Worm (Caenorhabditis elegans): ENCODE measurements around the gene T24H10.5.

T24H10.5 gene

DNA sequence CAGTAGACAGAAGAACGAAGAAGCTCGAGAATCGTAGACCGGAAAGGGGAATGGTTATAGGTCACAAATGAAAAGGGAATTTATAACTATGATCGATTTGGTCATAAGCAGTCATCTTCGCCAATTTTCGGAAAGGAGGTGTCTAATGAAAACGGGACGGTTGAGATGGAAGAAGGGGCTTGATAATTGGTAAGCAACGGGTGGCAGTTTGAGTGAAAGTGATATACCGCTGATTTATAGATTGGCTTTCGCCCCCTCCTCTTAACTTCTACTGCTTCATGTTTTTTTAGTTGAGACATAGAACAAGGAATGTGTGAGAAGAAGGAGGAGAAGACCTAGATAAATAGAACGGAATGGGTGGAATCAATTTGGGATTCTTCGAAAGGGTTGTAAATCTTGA is 28.1 kb upstream of the T24H10.5 start:
- TF ChIP-seq drap-1 (GFP tag; optimal IDR thresholded peaks at IDR 0.05): no peak
- TF ChIP-seq mls-2 (tag; optimal IDR thresholded peaks at IDR 0.05): no peak
- TF ChIP-seq lin-13 (tag; optimal IDR thresholded peaks at IDR 0.05): no peak
- no peak for TF ChIP-seq tbx-8 (GFP tag; optimal IDR thresholded peaks at IDR 0.05)
- no peak for TF ChIP-seq bed-3 (GFP tag; optimal IDR thresholded peaks at IDR 0.05)
- no peak for TF ChIP-seq lin-32 (GFP tag; optimal IDR thresholded peaks at IDR 0.05)
- no peak for TF ChIP-seq snpc-4 (tag; optimal IDR thresholded peaks at IDR 0.05)

DNA sequence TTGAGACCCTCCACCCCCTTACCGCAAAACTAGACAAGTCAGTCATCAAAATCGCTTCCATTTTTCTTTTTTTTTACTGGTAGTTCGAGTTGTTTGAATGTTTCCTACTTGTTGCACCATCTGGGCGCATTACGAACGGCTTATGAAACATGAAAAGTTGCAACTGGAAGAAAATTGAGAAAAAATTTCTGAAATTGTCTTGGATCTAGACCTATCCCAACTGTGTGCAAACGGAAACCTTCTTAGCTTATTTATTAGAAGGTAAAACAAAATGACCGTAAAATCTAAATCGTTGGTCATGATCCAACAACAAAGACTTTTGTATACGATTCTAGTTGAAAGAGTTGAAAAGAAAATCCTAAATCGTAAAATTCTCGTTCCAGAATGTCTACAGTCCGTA is 26.4 kb upstream of the T24H10.5 start:
- TF ChIP-seq unc-120 (tag; optimal IDR thresholded peaks at IDR 0.05; ENCODE audit: poor library complexity, severe bottlenecking): no peak
- TF ChIP-seq unc-62 (GFP tag; optimal IDR thresholded peaks at IDR 0.05): no peak
- TF ChIP-seq tbx-8 (GFP tag; optimal IDR thresholded peaks at IDR 0.05): no peak
- TF ChIP-seq drap-1 (GFP tag; optimal IDR thresholded peaks at IDR 0.05): no peak
- no peak for TF ChIP-seq sptf-1 (tag; optimal IDR thresholded peaks at IDR 0.05)
- TF ChIP-seq blmp-1 (tag; optimal IDR thresholded peaks at IDR 0.05): no peak
- TF ChIP-seq elt-3 (tag; optimal IDR thresholded peaks at IDR 0.05): no peak
- no peak for TF ChIP-seq cnd-1 (tag; optimal IDR thresholded peaks at IDR 0.05)
- no peak for TF ChIP-seq ceh-83 (GFP tag; optimal IDR thresholded peaks at IDR 0.05)
- no peak for TF ChIP-seq pha-4 (tag; optimal IDR thresholded peaks at IDR 0.05)
- no peak for TF ChIP-seq elt-1 (tag; optimal IDR thresholded peaks at IDR 0.05; ENCODE audit: borderline replicate concordance, insufficient read depth)
- TF ChIP-seq nhr-237 (tag; optimal IDR thresholded peaks at IDR 0.05): no peak
- TF ChIP-seq nhr-76 (tag; optimal IDR thresholded peaks at IDR 0.05): no peak

DNA sequence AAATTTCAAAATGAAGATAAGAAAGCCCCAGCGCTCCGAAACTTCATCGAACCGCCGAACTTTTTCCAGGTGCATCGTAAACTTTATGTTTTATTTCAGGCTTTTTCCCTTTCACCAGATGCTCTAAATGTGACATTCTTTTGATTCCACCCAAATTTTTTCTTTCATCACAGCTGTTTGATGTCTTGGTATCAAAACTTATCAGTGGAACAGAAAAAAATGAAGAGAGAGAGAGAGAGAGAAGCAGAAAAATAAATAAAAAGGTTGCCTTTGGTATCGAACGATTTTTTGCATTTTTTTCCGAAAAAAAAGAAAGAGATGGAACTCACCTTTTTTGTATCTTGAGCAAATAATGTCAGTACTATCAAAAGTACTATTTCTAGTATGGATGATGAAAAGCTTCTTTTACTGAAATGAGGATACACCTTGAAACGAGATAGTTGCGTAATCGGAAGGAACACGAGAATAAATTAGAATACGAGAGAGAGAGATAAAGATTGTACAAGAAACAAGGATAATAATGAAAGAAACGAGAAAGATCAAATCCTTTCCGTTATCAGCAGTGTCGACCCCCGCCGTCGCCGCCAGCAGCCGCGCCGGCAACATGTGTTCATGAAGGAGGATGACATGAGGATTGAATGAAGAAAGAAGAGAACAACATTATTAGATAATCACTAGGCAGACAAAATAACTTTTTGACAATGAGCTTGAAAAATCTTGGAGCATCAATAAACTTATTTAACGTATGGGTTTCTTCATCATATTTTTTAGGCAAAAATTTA is 24.6 kb upstream of the T24H10.5 start:
- TF ChIP-seq lsy-2 (tag; optimal IDR thresholded peaks at IDR 0.05): no peak
- TF ChIP-seq zip-8 (tag; optimal IDR thresholded peaks at IDR 0.05): peak; percentile 39
- TF ChIP-seq mls-2 (tag; optimal IDR thresholded peaks at IDR 0.05): no peak
- TF ChIP-seq sem-2 (GFP tag; optimal IDR thresholded peaks at IDR 0.05): no peak
- TF ChIP-seq ceh-43 (GFP tag; optimal IDR thresholded peaks at IDR 0.05): no peak
- TF ChIP-seq ztf-11 (tag; optimal IDR thresholded peaks at IDR 0.05): no peak
- TF ChIP-seq unc-120 (tag; optimal IDR thresholded peaks at IDR 0.05; ENCODE audit: poor library complexity, severe bottlenecking): peak; percentile 54
- peak; percentile 46 for TF ChIP-seq unc-62 (GFP tag; optimal IDR thresholded peaks at IDR 0.05)
- peak; percentile 79 for TF ChIP-seq hlh-1 (tag; optimal IDR thresholded peaks at IDR 0.05)
- no peak for TF ChIP-seq flh-1 (GFP tag; optimal IDR thresholded peaks at IDR 0.05)
- TF ChIP-seq elt-1 (tag; optimal IDR thresholded peaks at IDR 0.05; ENCODE audit: borderline replicate concordance, insufficient read depth): no peak

DNA sequence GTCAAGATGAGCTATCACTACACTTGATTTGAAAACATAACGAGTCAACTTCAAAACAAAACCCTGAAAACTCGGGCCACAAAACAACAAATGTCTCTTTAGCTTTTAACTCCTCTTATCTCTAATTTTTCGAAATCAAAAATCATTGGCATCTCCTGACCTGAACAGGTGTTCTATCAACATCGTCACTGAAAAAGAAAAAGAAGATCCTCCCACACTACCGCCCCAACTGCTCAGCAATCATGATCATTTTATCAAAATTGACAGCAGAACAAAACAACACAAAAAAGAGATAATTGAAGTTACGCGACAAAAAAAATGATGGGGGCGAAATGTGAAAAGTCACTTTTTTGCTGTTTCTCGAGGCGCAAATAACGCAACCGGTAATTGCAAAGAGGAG is 22.5 kb upstream of the T24H10.5 start:
- TF ChIP-seq ztf-11 (tag; optimal IDR thresholded peaks at IDR 0.05) (no peak), tbx-8 (GFP tag; optimal IDR thresholded peaks at IDR 0.05) (no peak), unc-39 (tag; optimal IDR thresholded peaks at IDR 0.05) (no peak), nhr-76 (tag; optimal IDR thresholded peaks at IDR 0.05) (no peak), nhr-2 (tag; optimal IDR thresholded peaks at IDR 0.05) (no peak), snpc-4 (tag; optimal IDR thresholded peaks at IDR 0.05) (no peak), lin-13 (tag; optimal IDR thresholded peaks at IDR 0.05) (no peak), mep-1 (tag; optimal IDR thresholded peaks at IDR 0.05) (no peak), mls-2 (tag; optimal IDR thresholded peaks at IDR 0.05) (no peak), drap-1 (GFP tag; optimal IDR thresholded peaks at IDR 0.05) (no peak), nhr-237 (tag; optimal IDR thresholded peaks at IDR 0.05) (no peak), nhr-12 (tag; optimal IDR thresholded peaks at IDR 0.05) (no peak), mab-5 (tag; optimal IDR thresholded peaks at IDR 0.05) (no peak), M03D4.4 (tag; optimal IDR thresholded peaks at IDR 0.05) (no peak), zip-8 (tag; optimal IDR thresholded peaks at IDR 0.05) (no peak)

DNA sequence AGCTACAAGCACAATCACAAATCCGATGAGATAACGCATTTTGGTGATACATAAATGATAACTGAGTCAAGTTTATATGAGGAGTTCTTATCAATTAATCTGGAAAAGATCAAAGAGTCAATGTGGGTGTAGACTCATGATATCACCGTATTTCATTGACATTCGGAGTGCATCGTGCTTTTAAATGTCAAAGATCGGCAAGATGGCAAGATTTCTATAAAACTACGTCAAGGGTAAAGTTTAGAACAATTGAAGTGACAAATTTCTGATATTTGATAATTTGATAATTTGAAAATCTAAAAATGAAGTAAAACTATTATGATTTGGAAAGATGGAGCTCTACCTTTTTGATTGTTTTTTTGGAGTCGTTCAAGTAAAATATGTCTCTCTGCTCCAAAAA is 17.8 kb upstream of the T24H10.5 start, which contains the start of gene sysm-1:
Gene sysm-1, minus strand, starts transcription at position 101 of the 400 bp plus-strand sequence.
- TF ChIP-seq ham-2 (GFP tag; optimal IDR thresholded peaks at IDR 0.05) (no peak), sptf-1 (tag; optimal IDR thresholded peaks at IDR 0.05) (no peak), elt-3 (tag; optimal IDR thresholded peaks at IDR 0.05) (no peak), lsy-2 (tag; optimal IDR thresholded peaks at IDR 0.05) (no peak), pha-4 (tag; optimal IDR thresholded peaks at IDR 0.05) (no peak), blmp-1 (tag; optimal IDR thresholded peaks at IDR 0.05) (no peak), ces-1 (GFP tag; optimal IDR thresholded peaks at IDR 0.05) (no peak), unc-39 (tag; optimal IDR thresholded peaks at IDR 0.05) (no peak), ceh-83 (GFP tag; optimal IDR thresholded peaks at IDR 0.05) (no peak)
